Fruit fly (Drosophila melanogaster): ENCODE results near the gene fau.

The fau gene

DNA sequence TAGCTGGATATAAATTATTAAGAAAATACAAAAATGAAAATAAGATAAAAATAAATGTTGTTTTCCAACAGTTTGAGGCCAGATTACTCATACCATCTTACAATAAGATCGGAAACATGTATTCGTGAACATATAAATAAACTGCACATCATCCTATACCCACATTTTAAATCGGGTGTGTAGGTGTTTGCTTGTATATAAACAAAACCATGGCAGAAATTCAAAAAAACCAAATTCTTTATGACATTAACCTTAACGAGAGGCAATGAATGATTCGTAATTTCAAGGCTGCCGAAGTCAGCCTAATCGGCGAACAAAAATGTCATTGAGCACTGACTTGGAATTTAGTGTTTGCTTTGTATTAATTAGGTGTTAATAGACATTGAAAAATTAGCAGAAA is 977 bp upstream of the fau start:
- TF ChIP-seq Smox (GFP tag; optimal IDR thresholded peaks at IDR 0.05) (no peak), topi (GFP tag; optimal IDR thresholded peaks at IDR 0.05) (no peak)

DNA sequence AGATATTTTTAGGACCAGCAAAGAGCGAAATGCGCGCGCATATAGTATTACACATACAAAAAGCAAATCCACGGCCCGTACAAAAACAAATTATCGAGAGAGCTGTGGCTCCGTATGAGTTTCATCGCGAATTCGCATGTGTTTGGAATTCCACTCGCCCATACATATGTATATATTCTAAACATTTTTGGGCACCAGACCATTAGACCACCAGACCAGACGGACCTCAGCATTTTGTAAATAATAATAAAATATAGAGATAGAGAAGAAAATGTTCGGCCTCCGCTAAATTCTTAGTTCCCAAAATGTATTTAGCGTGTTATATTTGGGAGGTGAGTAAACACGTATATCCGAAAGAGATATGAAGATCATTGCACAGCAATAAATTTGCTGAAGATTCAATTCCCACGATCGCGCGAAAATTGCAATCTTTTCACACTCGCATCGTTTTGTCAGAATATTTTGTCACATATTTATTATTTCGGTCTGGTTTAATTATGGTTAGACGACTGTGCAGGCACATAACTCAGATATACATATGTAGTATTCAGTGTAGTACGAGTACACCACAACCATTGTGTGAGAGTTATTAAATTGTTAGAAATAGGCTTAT is 1.0 kb downstream of the fau start:
- TF ChIP-seq Eip78C (GFP tag) (no peak), spab (GFP tag; optimal IDR thresholded peaks at IDR 0.05) (no peak), CG11902 (GFP tag; optimal IDR thresholded peaks at IDR 0.05) (no peak), CG16779 (tag; optimal IDR thresholded peaks at IDR 0.05) (no peak), Sox14 (GFP tag; optimal IDR thresholded peaks at IDR 0.05) (no peak), svp (GFP tag) (no peak), salr (GFP tag; optimal IDR thresholded peaks at IDR 0.05) (no peak), CG8119 (GFP tag; IDR thresholded peaks at IDR 0.05) (no peak), CG7368 (GFP tag; optimal IDR thresholded peaks at IDR 0.05) (no peak), CG6276 (GFP tag; optimal IDR thresholded peaks at IDR 0.05) (no peak), esn (GFP tag; optimal IDR thresholded peaks at IDR 0.05) (no peak), CG11294 (GFP tag; IDR thresholded peaks at IDR 0.05) (no peak), vri (GFP tag; optimal IDR thresholded peaks at IDR 0.05) (no peak), Hr4 (GFP tag; optimal IDR thresholded peaks at IDR 0.05) (no peak), dsx (GFP tag; optimal IDR thresholded peaks at IDR 0.05; ENCODE audit: poor library complexity, severe bottlenecking) (no peak), CG3032 (tag; optimal IDR thresholded peaks at IDR 0.05) (no peak), CG1621 (tag; optimal IDR thresholded peaks at IDR 0.05) (no peak), Met (GFP tag; optimal IDR thresholded peaks at IDR 0.05) (no peak), CG6854 (GFP tag; optimal IDR thresholded peaks at IDR 0.05) (no peak), CG31627 (GFP tag; optimal IDR thresholded peaks at IDR 0.05) (no peak)

DNA sequence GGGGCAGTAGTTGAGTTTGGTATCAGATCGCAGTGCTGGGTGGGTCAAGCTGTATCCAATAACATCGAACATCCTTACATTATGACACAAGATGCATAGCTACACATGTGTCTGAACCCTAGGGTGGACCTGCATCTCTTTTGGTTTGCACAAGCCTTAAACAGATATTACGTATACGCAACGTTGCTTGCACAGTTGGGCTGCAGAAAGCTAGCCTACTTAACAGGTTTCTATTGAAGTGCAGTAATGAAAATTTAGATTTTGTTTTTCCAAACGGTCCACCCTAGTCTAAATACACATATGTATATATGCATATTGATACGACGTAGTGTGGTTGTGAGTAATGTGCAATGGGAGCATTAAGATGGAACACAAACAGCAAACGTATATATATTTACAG is 1.9 kb downstream of the fau start:
- TF ChIP-seq Sox14 (GFP tag; optimal IDR thresholded peaks at IDR 0.05) (peak; percentile 34), CG7368 (GFP tag; optimal IDR thresholded peaks at IDR 0.05) (no peak), Eip75B (GFP tag; optimal IDR thresholded peaks at IDR 0.05) (peak; percentile 52), CG31627 (GFP tag; optimal IDR thresholded peaks at IDR 0.05) (peak; percentile 41), eg (GFP tag; IDR thresholded peaks at IDR 0.05) (no peak; the same call in none of the 3 replicates), esn (GFP tag; optimal IDR thresholded peaks at IDR 0.05) (no peak), CG6163 (GFP tag; IDR thresholded peaks at IDR 0.05) (no peak), topi (GFP tag; optimal IDR thresholded peaks at IDR 0.05) (no peak), CG34406 (GFP tag; optimal IDR thresholded peaks at IDR 0.05) (no peak), lz (GFP tag; optimal IDR thresholded peaks at IDR 0.05) (peak; percentile 12), cyc (GFP tag; optimal IDR thresholded peaks at IDR 0.05) (peak; percentile 26), CG8119 (GFP tag; IDR thresholded peaks at IDR 0.05) (peak; percentile 56; the same call in 2 of the 3 replicates), dac (GFP tag; optimal IDR thresholded peaks at IDR 0.05) (no peak), CG11762 (GFP tag; optimal IDR thresholded peaks at IDR 0.05; ENCODE audit: insufficient read depth) (peak; percentile 23), CG11294 (GFP tag; IDR thresholded peaks at IDR 0.05) (peak; percentile 42; the same call in 1 of the 2 replicates), CG6792 (GFP tag; optimal IDR thresholded peaks at IDR 0.05) (peak; percentile 2), vri (GFP tag; optimal IDR thresholded peaks at IDR 0.05) (no peak), Hr39 (GFP tag; optimal IDR thresholded peaks at IDR 0.05) (peak; percentile 21), Lpt (GFP tag; optimal IDR thresholded peaks at IDR 0.05) (peak; percentile 9), ss (GFP tag; optimal IDR thresholded peaks at IDR 0.05) (no peak), pdm3 (GFP tag; optimal IDR thresholded peaks at IDR 0.05) (peak; percentile 40), CG6276 (GFP tag; optimal IDR thresholded peaks at IDR 0.05) (no peak), CG15336 (GFP tag; IDR thresholded peaks at IDR 0.05) (peak; percentile 67), spab (GFP tag; optimal IDR thresholded peaks at IDR 0.05) (no peak), achi (GFP tag; optimal IDR thresholded peaks at IDR 0.05) (no peak), Smox (GFP tag; optimal IDR thresholded peaks at IDR 0.05) (no peak), CG9139 (GFP tag; optimal IDR thresholded peaks at IDR 0.05) (no peak), CG6854 (GFP tag; optimal IDR thresholded peaks at IDR 0.05) (no peak), Hr4 (GFP tag; optimal IDR thresholded peaks at IDR 0.05) (peak; percentile 36), Gug (GFP tag; IDR thresholded peaks at IDR 0.05) (no peak), acj6 (GFP tag; optimal IDR thresholded peaks at IDR 0.05) (peak; percentile 26)
